Worm (Caenorhabditis elegans) whole organism, L2 larva: ENCODE data around the gene srd-2.

ENCODE experiments used
- ZK546.5 ChIP-seq: sonication (generic microtip); optimal IDR thresholded peaks from 2 replicates; lab custom pipeline; 2017; ENCODE audit warnings: missing biosample characterization, missing genetic modification characterization
- alr-1 ChIP-seq: fragments of 150-350 bp; optimal IDR thresholded peaks from 2 replicates; lab custom pipeline; 2014; ENCODE audit warnings: missing biosample characterization, missing genetic modification characterization
- ceh-82 ChIP-seq: fragments of 150-350 bp; optimal IDR thresholded peaks from 2 replicates; lab custom pipeline; 2014; ENCODE audit warnings: missing biosample characterization, missing genetic modification characterization
- lin-39 ChIP-seq: fragments of 150-350 bp; optimal IDR thresholded peaks from 2 replicates; lab custom pipeline; 2014; ENCODE audit warnings: missing biosample characterization, missing genetic modification reagents, missing genetic modification characterization
- mdl-1 ChIP-seq, 2 experiments: fragments of 150-350 bp in 1 of 2; sonication (generic microtip) in 1 of 2; optimal IDR thresholded peaks; 2 replicates each; lab custom pipeline; 2017; ENCODE audit warnings: missing biosample characterization in 2 of 2, missing genetic modification characterization in 2 of 2
- nhr-129 ChIP-seq: fragments of 150-350 bp; optimal IDR thresholded peaks from 2 replicates; lab custom pipeline; 2014; ENCODE audit warnings: missing biosample characterization, missing genetic modification characterization
- sem-4 ChIP-seq: fragments of 150-350 bp; optimal IDR thresholded peaks from 2 replicates; lab custom pipeline; 2014; ENCODE audit warnings: missing biosample characterization, missing genetic modification reagents, missing genetic modification characterization
- skn-1 ChIP-seq: sonication (generic microtip); optimal IDR thresholded peaks from 2 replicates; lab custom pipeline; 2017; ENCODE audit warnings: missing biosample characterization, missing genetic modification characterization
- unc-62 ChIP-seq: fragments of 150-350 bp; optimal IDR thresholded peaks from 2 replicates; lab custom pipeline; 2014; ENCODE audit warnings: missing biosample characterization, missing genetic modification reagents, missing genetic modification characterization
- ztf-11 ChIP-seq: sonication (generic microtip); optimal IDR thresholded peaks from 2 replicates; lab custom pipeline; 2017; ENCODE audit warnings: missing biosample characterization, missing genetic modification characterization

- no peak for TF ChIP-seq lin-39
- TF ChIP-seq ceh-82: no peak
- no peak for TF ChIP-seq ztf-11 (tag; lab: Kevin White, UChicago)
- no peak for TF ChIP-seq mdl-1 (tag; optimal IDR thresholded peaks at IDR 0.05; lab: Kevin White, UChicago)
- no peak for TF ChIP-seq unc-62
- TF ChIP-seq ZK546.5 (tag; lab: Kevin White, UChicago): no peak
- no peak for TF ChIP-seq alr-1 (tag; lab: Kevin White, UChicago)
- no peak for TF ChIP-seq nhr-129 (tag; lab: Kevin White, UChicago)
- no peak for TF ChIP-seq sem-4 (tag; lab: Kevin White, UChicago)
- no peak for TF ChIP-seq skn-1 (tag; lab: Kevin White, UChicago)
Measured at ce11 chrII:10167731-10168130, 20.0 kb downstream of the srd-2 start.
